Worm (Caenorhabditis elegans): Measurements from ENCODE around the gene D1054.9.

Gene D1054.9

ce11 chrV:10790921-10791320 is at the start of gene D1054.9:
TSS of gene D1054.9 (minus strand) at chrV:10791057.
- TF ChIP-seq dmd-4 (tag; optimal IDR thresholded peaks at IDR 0.05) (no peak), nhr-237 (tag; optimal IDR thresholded peaks at IDR 0.05) (no peak), peb-1 (tag; optimal IDR thresholded peaks at IDR 0.05) (no peak), nhr-11 (tag; optimal IDR thresholded peaks at IDR 0.05) (no peak), nhr-129 (tag; optimal IDR thresholded peaks at IDR 0.05) (no peak), nhr-10 (tag; optimal IDR thresholded peaks at IDR 0.05) (no peak), R02D3.7 (tag; optimal IDR thresholded peaks at IDR 0.05) (no peak), gmeb-1 (tag; optimal IDR thresholded peaks at IDR 0.05) (no peak), Y55F3AM.14 (GFP tag; optimal IDR thresholded peaks at IDR 0.05) (no peak), elt-3 (tag; optimal IDR thresholded peaks at IDR 0.05) (no peak), mab-5 (tag; optimal IDR thresholded peaks at IDR 0.05) (no peak), F13H6.1 (tag; optimal IDR thresholded peaks at IDR 0.05) (no peak)

- TF ChIP-seq egl-27 (tag; optimal IDR thresholded peaks at IDR 0.05) (no peak), blmp-1 (tag; optimal IDR thresholded peaks at IDR 0.05; ENCODE audit: insufficient read depth) (no peak), nhr-10 (tag; optimal IDR thresholded peaks at IDR 0.05) (no peak), nhr-77 (tag; optimal IDR thresholded peaks at IDR 0.05) (no peak), mab-5 (tag; optimal IDR thresholded peaks at IDR 0.05) (no peak), sma-9 (GFP tag; optimal IDR thresholded peaks at IDR 0.05) (no peak), sma-9 (tag; optimal IDR thresholded peaks at IDR 0.05) (no peak)
These were observed 48.5 kb upstream of the D1054.9 start for ce11 chrV:10839398-10839797.

- TF ChIP-seq egl-27 (tag; optimal IDR thresholded peaks at IDR 0.05): no peak
- TF ChIP-seq elt-3 (tag; optimal IDR thresholded peaks at IDR 0.05): no peak
- TF ChIP-seq nhr-129 (tag; optimal IDR thresholded peaks at IDR 0.05): no peak
- peak; percentile 46 for TF ChIP-seq Y55F3AM.14 (GFP tag; optimal IDR thresholded peaks at IDR 0.05)
- TF ChIP-seq ZK546.5 (tag; optimal IDR thresholded peaks at IDR 0.05): no peak
- no peak for TF ChIP-seq ztf-4 (tag; optimal IDR thresholded peaks at IDR 0.05)
- no peak for TF ChIP-seq lin-11 (tag; optimal IDR thresholded peaks at IDR 0.05)
- no peak for TF ChIP-seq peb-1 (tag; optimal IDR thresholded peaks at IDR 0.05)
- no peak for TF ChIP-seq unc-62 (GFP tag; optimal IDR thresholded peaks at IDR 0.05)
- TF ChIP-seq nhr-77 (tag; optimal IDR thresholded peaks at IDR 0.05): no peak
- no peak for TF ChIP-seq sem-4 (tag; optimal IDR thresholded peaks at IDR 0.05)
- TF ChIP-seq mab-5 (tag; optimal IDR thresholded peaks at IDR 0.05): peak; percentile 58
- TF ChIP-seq dmd-4 (tag; optimal IDR thresholded peaks at IDR 0.05): no peak
- TF ChIP-seq crh-2 (tag; optimal IDR thresholded peaks at IDR 0.05): no peak
- TF ChIP-seq ama-1 (optimal IDR thresholded peaks at IDR 0.05): no peak
- no peak for TF ChIP-seq skn-1 (tag; optimal IDR thresholded peaks at IDR 0.05)
- TF ChIP-seq nhr-21 (tag; optimal IDR thresholded peaks at IDR 0.05): no peak
- TF ChIP-seq nhr-25 (tag; optimal IDR thresholded peaks at IDR 0.05): no peak
- TF ChIP-seq nhr-11 (tag; optimal IDR thresholded peaks at IDR 0.05): no peak
- TF ChIP-seq unc-55 (GFP tag; optimal IDR thresholded peaks at IDR 0.05): peak; percentile 52
- TF ChIP-seq mbf-1 (tag; optimal IDR thresholded peaks at IDR 0.05): no peak
These were observed 47.3 kb upstream of the D1054.9 start for ce11 chrV:10838204-10838603.

ce11 chrV:10834682-10835219 is 43.9 kb upstream of the D1054.9 start:
- TF ChIP-seq fos-1 (tag; optimal IDR thresholded peaks at IDR 0.05) (no peak), ZK546.5 (tag; optimal IDR thresholded peaks at IDR 0.05) (no peak), lsy-2 (tag; optimal IDR thresholded peaks at IDR 0.05) (peak in 1 of 2 experiments; percentile 10), zag-1 (tag; optimal IDR thresholded peaks at IDR 0.05) (peak; percentile 25), nhr-12 (tag; optimal IDR thresholded peaks at IDR 0.05) (no peak), unc-55 (GFP tag; optimal IDR thresholded peaks at IDR 0.05) (peak; percentile 44), nhr-77 (tag; optimal IDR thresholded peaks at IDR 0.05) (no peak), egl-27 (tag; optimal IDR thresholded peaks at IDR 0.05) (no peak), nhr-237 (tag; optimal IDR thresholded peaks at IDR 0.05) (no peak), sma-3 (GFP tag; optimal IDR thresholded peaks at IDR 0.05) (no peak), alr-1 (tag; optimal IDR thresholded peaks at IDR 0.05) (no peak), Y55F3AM.14 (GFP tag; optimal IDR thresholded peaks at IDR 0.05) (no peak), sma-9 (GFP tag; optimal IDR thresholded peaks at IDR 0.05) (no peak), sma-9 (tag; optimal IDR thresholded peaks at IDR 0.05) (no peak), nhr-129 (tag; optimal IDR thresholded peaks at IDR 0.05) (no peak), ztf-11 (tag; optimal IDR thresholded peaks at IDR 0.05) (no peak), C34F6.9 (tag; optimal IDR thresholded peaks at IDR 0.05) (peak; percentile 53)
